Fruit fly (Drosophila melanogaster) whole organism, wandering third instar larva: ENCODE measurements around the gene CG11134.

Experiments used
- Abd-B ChIP-seq: fragments of >200 bp; optimal IDR thresholded peaks from 2 replicates; lab custom pipeline; 2017; ENCODE audit warnings: missing biosample characterization, missing genetic modification characterization
- CG32264 ChIP-seq: fragments of 200-800 bp; sonication (Bioruptor generic); optimal IDR thresholded peaks from 2 replicates; lab custom pipeline; 2016; ENCODE audit warnings: missing biosample characterization, missing genetic modification characterization
- Dif ChIP-seq: fragments of 200-275, 200-300 bp; sonication (Bioruptor generic); optimal IDR thresholded peaks from 2 replicates; lab custom pipeline; 2018; ENCODE audit warnings: missing biosample characterization, missing genetic modification characterization; ENCODE audit not compliant: partially characterized antibody
- HLH106 ChIP-seq: fragments of 200-800 bp; optimal IDR thresholded peaks from 3 replicates; lab custom pipeline; 2019; ENCODE audit warnings: missing biosample characterization, mild to moderate bottlenecking, missing genetic modification characterization, moderate library complexity
- Hr78 ChIP-seq: fragments of >200 bp; optimal IDR thresholded peaks from 2 replicates; lab custom pipeline; 2017; ENCODE audit warnings: missing biosample characterization, missing genetic modification characterization
- Hr83 ChIP-seq: fragments of 200-300 bp; sonication (Bioruptor generic); optimal IDR thresholded peaks from 2 replicates; lab custom pipeline; 2016; ENCODE audit warnings: missing biosample characterization, mild to moderate bottlenecking, missing genetic modification characterization, moderate library complexity; ENCODE audit not compliant: poor library complexity, severe bottlenecking
- Myc ChIP-seq: fragments of >200 bp; optimal IDR thresholded peaks from 2 replicates; lab custom pipeline; 2017
- N ChIP-seq: fragments of >200 bp; optimal IDR thresholded peaks from 2 replicates; lab custom pipeline; 2018; ENCODE audit warnings: missing biosample characterization, missing external identifiers, missing genetic modification characterization
- OdsH ChIP-seq: fragments of 200-800 bp; sonication (Bioruptor generic); optimal IDR thresholded peaks from 2 replicates; lab custom pipeline; 2016; ENCODE audit warnings: missing biosample characterization, mild to moderate bottlenecking, missing genetic modification characterization
- h ChIP-seq: fragments of 200-800 bp; sonication (Bioruptor generic); optimal IDR thresholded peaks from 3 replicates; lab custom pipeline; 2016; ENCODE audit warnings: missing biosample characterization, mild to moderate bottlenecking, missing genetic modification characterization
- jim ChIP-seq: fragments of 175-275, 200-325 bp; sonication (Bioruptor generic); optimal IDR thresholded peaks from 2 replicates; lab custom pipeline; 2016; ENCODE audit warnings: missing biosample characterization, mild to moderate bottlenecking, missing genetic modification characterization
- lola ChIP-seq: fragments of >200 bp; optimal IDR thresholded peaks from 2 replicates; lab custom pipeline; 2017; ENCODE audit warnings: missing biosample characterization, missing genetic modification characterization
- psq ChIP-seq: fragments of 200-800 bp; sonication (Bioruptor generic); optimal IDR thresholded peaks from 3 replicates; lab custom pipeline; 2017; ENCODE audit warnings: missing biosample characterization, mild to moderate bottlenecking, missing genetic modification characterization, moderate library complexity
- sv ChIP-seq: fragments of 200-800 bp; sonication (Bioruptor generic); optimal IDR thresholded peaks from 3 replicates; lab custom pipeline; 2016; ENCODE audit warnings: missing biosample characterization, missing genetic modification characterization

dm6 chrX:13754476-13754875, 16.7 kb downstream of the CG11134 start:
- no peak for TF ChIP-seq jim (GFP tag; lab: Kevin White, UChicago)
- no peak for TF ChIP-seq lola
- TF ChIP-seq Dif: no peak
- TF ChIP-seq OdsH: peak; percentile 46
- peak; percentile 66 for TF ChIP-seq h (GFP tag; lab: Kevin White, UChicago)
- no peak for TF ChIP-seq Hr83
- no peak for TF ChIP-seq Hr78 (GFP tag; lab: Kevin White, UChicago)
- TF ChIP-seq psq (GFP tag; lab: Kevin White, UChicago): peak; percentile 95
- no peak for TF ChIP-seq N
- TF ChIP-seq sv (GFP tag; lab: Kevin White, UChicago): no peak
- TF ChIP-seq Myc: no peak
- TF ChIP-seq CG32264 (GFP tag; lab: Kevin White, UChicago): peak; percentile 3
- no peak for TF ChIP-seq HLH106
- no peak for TF ChIP-seq Abd-B (GFP tag; lab: Kevin White, UChicago)
